Worm (Caenorhabditis elegans) whole organism, L4/young adult: ENCODE data around the gene F09C8.1.

ENCODE experiments used
- W03F9.2 ChIP-seq: fragments of 150-350 bp; optimal IDR thresholded peaks from 2 replicates; lab custom pipeline; 2014; ENCODE audit warnings: missing biosample characterization, missing genetic modification characterization
- dao-5 ChIP-seq: sonication (generic microtip); optimal IDR thresholded peaks from 2 replicates; lab custom pipeline; 2016; ENCODE audit warnings: missing genotype, missing genetic modification characterization, moderate library complexity, missing compliant biosample characterization
- him-1 ChIP-seq: sonication (generic microtip); optimal IDR thresholded peaks from 2 replicates; lab custom pipeline; 2016; ENCODE audit warnings: missing genotype, missing genetic modification reagents, missing genetic modification characterization, missing compliant biosample characterization

ce11 chrX:16113996-16114395 is 49.3 kb downstream of the F09C8.1 start:
- no peak for TF ChIP-seq dao-5 (tag; lab: Kevin White, UChicago)
- no peak for TF ChIP-seq W03F9.2 (tag; lab: Kevin White, UChicago)
- TF ChIP-seq him-1 (tag; lab: Kevin White, UChicago) = no peak
